Fruit fly (Drosophila melanogaster): ENCODE results near the gene 5PtaseI.

5PtaseI gene

dm6 chr3R:25056016-25056415, 11.1 kb upstream of the 5PtaseI start, which contains the start of the genes CG31111 and stac (continued):
- TF ChIP-seq Hr51 (GFP tag; optimal IDR thresholded peaks at IDR 0.05), result no peak
- TF ChIP-seq CG5180 (GFP tag; optimal IDR thresholded peaks at IDR 0.05), result no peak
- TF ChIP-seq fd102C (GFP tag; optimal IDR thresholded peaks at IDR 0.05), result no peak
- TF ChIP-seq Hr39 (optimal IDR thresholded peaks at IDR 0.05), result no peak
- TF ChIP-seq ttk (GFP tag; IDR thresholded peaks at IDR 0.05), result no peak
- TF ChIP-seq pum (GFP tag; optimal IDR thresholded peaks at IDR 0.05), result no peak
- no peak for TF ChIP-seq TFAM (GFP tag; optimal IDR thresholded peaks at IDR 0.05)
- TF ChIP-seq CG8478 (optimal IDR thresholded peaks at IDR 0.05), result no peak
- TF ChIP-seq gro (GFP tag; optimal IDR thresholded peaks at IDR 0.05), result no peak
- TF ChIP-seq rib (GFP tag; IDR thresholded peaks at IDR 0.05), result no peak
- no peak for TF ChIP-seq CG2678 (tag; optimal IDR thresholded peaks at IDR 0.05)
- peak; percentile 65 for TF ChIP-seq MBD-R2 (GFP tag; IDR thresholded peaks at IDR 0.05)
- TF ChIP-seq chn (GFP tag; optimal IDR thresholded peaks at IDR 0.05), result no peak
- no peak for TF ChIP-seq cwo (GFP tag; optimal IDR thresholded peaks at IDR 0.05)
- TF ChIP-seq CG4360 (GFP tag; IDR thresholded peaks at IDR 0.05), result peak; percentile 66; the same call in 1 of the 2 replicates
- no peak for TF ChIP-seq CG10543 (GFP tag; optimal IDR thresholded peaks at IDR 0.05)
- TF ChIP-seq Mrtf (GFP tag; IDR thresholded peaks at IDR 0.05), result no peak
- no peak for TF ChIP-seq Ets65A (GFP tag)
- no peak for TF ChIP-seq CG12744 (GFP tag; optimal IDR thresholded peaks at IDR 0.05)
- TF ChIP-seq Dp (GFP tag; optimal IDR thresholded peaks at IDR 0.05), result peak; percentile 18
- TF ChIP-seq Lhr (GFP tag; optimal IDR thresholded peaks at IDR 0.05), result no peak
- TF ChIP-seq ash1 (GFP tag; optimal IDR thresholded peaks at IDR 0.05), result no peak
- no peak for TF ChIP-seq CG42726 (GFP tag; IDR thresholded peaks at IDR 0.05; ENCODE audit: partially characterized antibody)
- no peak for TF ChIP-seq CG15073 (GFP tag; optimal IDR thresholded peaks at IDR 0.05)
- TF ChIP-seq exex (tag; optimal IDR thresholded peaks at IDR 0.05), result peak; percentile 29
- no peak for TF ChIP-seq Mad (GFP tag; optimal IDR thresholded peaks at IDR 0.05)
- no peak for TF ChIP-seq CG11560 (tag; IDR thresholded peaks at IDR 0.05)
- no peak for TF ChIP-seq B-H1 (GFP tag; IDR thresholded peaks at IDR 0.05)
- no peak for TF ChIP-seq CG14014 (GFP tag; IDR thresholded peaks at IDR 0.05)
- no peak for TF ChIP-seq CG10431 (GFP tag; optimal IDR thresholded peaks at IDR 0.05)
- peak; percentile 51 for TF ChIP-seq Fer1 (GFP tag; optimal IDR thresholded peaks at IDR 0.05)
- TF ChIP-seq unc-4 (GFP tag; IDR thresholded peaks at IDR 0.05; ENCODE audit: partially characterized antibody), result 0 out of 2 replicates have a peak, but pooled peaks have one; percentile 22
- no peak for TF ChIP-seq Bdp1 (GFP tag; optimal IDR thresholded peaks at IDR 0.05)
- TF ChIP-seq CG18619 (GFP tag; optimal IDR thresholded peaks at IDR 0.05), result no peak
- TF ChIP-seq CG17359 (tag; optimal IDR thresholded peaks at IDR 0.05), result no peak
- TF ChIP-seq CG3726 (GFP tag; IDR thresholded peaks at IDR 0.05), result no peak
- no peak for TF ChIP-seq phol (tag; optimal IDR thresholded peaks at IDR 0.05)
- no peak for TF ChIP-seq sima (GFP tag; optimal IDR thresholded peaks at IDR 0.05)
- no peak for TF ChIP-seq CG3065 (GFP tag; optimal IDR thresholded peaks at IDR 0.05)
- no peak for TF ChIP-seq Meics (GFP tag; optimal IDR thresholded peaks at IDR 0.05)
- TF ChIP-seq chinmo (GFP tag; IDR thresholded peaks at IDR 0.05; ENCODE audit: partially characterized antibody), result no peak
- TF ChIP-seq CG4617 (GFP tag; optimal IDR thresholded peaks at IDR 0.05; ENCODE audit: borderline replicate concordance), result peak; percentile 4
- no peak for TF ChIP-seq NC2β (GFP tag; optimal IDR thresholded peaks at IDR 0.05)
- peak; percentile 76 for TF ChIP-seq CG30020 (tag; optimal IDR thresholded peaks at IDR 0.05)
- TF ChIP-seq emc (GFP tag; optimal IDR thresholded peaks at IDR 0.05), result no peak
- no peak for TF ChIP-seq CG9727 (GFP tag; optimal IDR thresholded peaks at IDR 0.05)
- peak; percentile 37 for TF ChIP-seq Scr (GFP tag; IDR thresholded peaks at IDR 0.05; ENCODE audit: partially characterized antibody)
- TF ChIP-seq Lim3 (GFP tag; IDR thresholded peaks at IDR 0.05), result no peak
- no peak for TF ChIP-seq Dll (GFP tag; IDR thresholded peaks at IDR 0.05; ENCODE audit: partially characterized antibody)
- TF ChIP-seq mam (GFP tag; optimal IDR thresholded peaks at IDR 0.05), result no peak
- peak; percentile 5 for TF ChIP-seq Nf-YC (tag; optimal IDR thresholded peaks at IDR 0.05)
- no peak for TF ChIP-seq dpn (GFP tag; optimal IDR thresholded peaks at IDR 0.05)
